Worm (Caenorhabditis elegans): ENCODE data around the gene F01F1.2.

- TF ChIP-seq irx-1 (tag; optimal IDR thresholded peaks at IDR 0.05): no peak
- TF ChIP-seq zag-1 (tag; optimal IDR thresholded peaks at IDR 0.05): no peak
- TF ChIP-seq C34B4.2 (tag; optimal IDR thresholded peaks at IDR 0.05): no peak
- TF ChIP-seq skn-1 (tag; optimal IDR thresholded peaks at IDR 0.05): no peak
Measured at ce11 chrIII:5840277-5840676, 38.1 kb upstream of the F01F1.2 start.
